Worm (Caenorhabditis elegans) whole organism, midembryonic: ENCODE results near the gene end-3.

Experiments used
- T22C8.4 ChIP-seq: fragments of 200-800 bp; sonication (Bioruptor generic); IDR thresholded peaks from 2 replicates; pipeline ENCODE4 v1.3.6; 2022; ENCODE audit warnings: missing genetic modification characterization, missing compliant biosample characterization
- med-1 ChIP-seq: sonication (generic microtip); optimal IDR thresholded peaks from 2 replicates; lab custom pipeline; 2017; ENCODE audit warnings: missing genetic modification characterization, mild to moderate bottlenecking, missing compliant biosample characterization, antibody characterized with exemption, missing genetic modification reagents; ENCODE audit not compliant: insufficient read depth

- TF ChIP-seq T22C8.4: no peak
- TF ChIP-seq med-1 (GFP tag; lab: Kevin White, UChicago): no peak
Measured at ce11 chrV:14026194-14026593, 11.7 kb downstream of the end-3 start, which contains the start of gene T08G5.2.
